Fruit fly (Drosophila melanogaster) whole organism, embryonic: ENCODE data around the gene Tnpo-SR.

Experiments
- Atf3 ChIP-seq: fragments of 200-800 bp; sonication (Bioruptor generic); optimal IDR thresholded peaks from 3 replicates; lab custom pipeline; 2016; ENCODE audit warnings: missing biosample characterization, missing genetic modification characterization
- Bteb2 ChIP-seq: fragments of 200-800 bp; sonication (Bioruptor generic); optimal IDR thresholded peaks from 2 replicates; lab custom pipeline; 2016; ENCODE audit warnings: missing biosample characterization, missing genetic modification characterization
- CG11456 ChIP-seq: fragments of 200-800 bp; sonication (Bioruptor generic); IDR thresholded peaks from 3 replicates; pipeline ENCODE4 v1.3.6; 2022; ENCODE audit warnings: missing biosample characterization, missing genetic modification characterization
- CG11504 ChIP-seq: fragments of 200-800 bp; sonication (Bioruptor generic); optimal IDR thresholded peaks from 3 replicates; lab custom pipeline; 2019; ENCODE audit warnings: missing biosample characterization, mild to moderate bottlenecking, missing genetic modification characterization, moderate library complexity
- CG12071 ChIP-seq: fragments of 200-800 bp; sonication (Bioruptor generic); optimal IDR thresholded peaks from 3 replicates; lab custom pipeline; 2018; ENCODE audit warnings: missing biosample characterization, mild to moderate bottlenecking, missing genetic modification characterization
- CG14441 ChIP-seq: fragments of 200-800 bp; sonication (Bioruptor generic); IDR thresholded peaks from 2 replicates; pipeline ENCODE4 v1.3.6; 2022; ENCODE audit warnings: missing biosample characterization, missing genetic modification characterization
- CG1647 ChIP-seq: fragments of 200-800 bp; sonication (Bioruptor generic); optimal IDR thresholded peaks from 3 replicates; lab custom pipeline; 2016; ENCODE audit warnings: missing biosample characterization, missing genetic modification characterization
- CG16779 ChIP-seq: fragments of 200-800 bp; sonication (Bioruptor generic); IDR thresholded peaks from 2 replicates; pipeline ENCODE4 v1.3.6; 2022; ENCODE audit warnings: missing biosample characterization, missing genetic modification characterization
- CG16863 ChIP-seq: fragments of 200-800 bp; sonication (Bioruptor generic); optimal IDR thresholded peaks from 3 replicates; lab custom pipeline; 2016; ENCODE audit warnings: missing biosample characterization, missing genetic modification characterization
- CG17186 ChIP-seq: fragments of 200-800 bp; sonication (Bioruptor generic); optimal IDR thresholded peaks from 3 replicates; lab custom pipeline; 2017; ENCODE audit warnings: missing biosample characterization, missing genetic modification reagents, missing genetic modification characterization
- CG2116 ChIP-seq: fragments of 200-800 bp; sonication (Bioruptor generic); optimal IDR thresholded peaks from 3 replicates; lab custom pipeline; 2018; ENCODE audit warnings: missing biosample characterization, mild to moderate bottlenecking, missing genetic modification characterization
- CG31365 ChIP-seq: fragments of 200-800 bp; sonication (Bioruptor generic); optimal IDR thresholded peaks from 2 replicates; lab custom pipeline; 2018; ENCODE audit warnings: missing biosample characterization, mild to moderate bottlenecking, missing genetic modification characterization
- CG43689 ChIP-seq: fragments of 200-800 bp; sonication (Bioruptor generic); IDR thresholded peaks from 2 replicates; pipeline ENCODE4 v1.3.6; 2022; ENCODE audit warnings: missing biosample characterization, missing genetic modification characterization
- CG4707 ChIP-seq: fragments of 200-800 bp; sonication (Bioruptor generic); optimal IDR thresholded peaks from 2 replicates; lab custom pipeline; 2018; ENCODE audit warnings: missing biosample characterization, mild to moderate bottlenecking, missing genetic modification characterization, moderate library complexity
- CG6175 ChIP-seq: fragments of 200-800 bp; sonication (Bioruptor generic); IDR thresholded peaks from 3 replicates; pipeline ENCODE4 v1.3.6; 2022; ENCODE audit warnings: missing biosample characterization, missing genetic modification characterization
- CG7357 ChIP-seq: fragments of 200-800 bp; sonication (Bioruptor generic); IDR thresholded peaks from 3 replicates; pipeline ENCODE4 v1.3.6; 2022; ENCODE audit warnings: missing biosample characterization, missing genetic modification characterization
- CG7556 ChIP-seq: fragments of 200-800 bp; sonication (Bioruptor generic); optimal IDR thresholded peaks from 2 replicates; lab custom pipeline; 2017; ENCODE audit warnings: missing biosample characterization, mild to moderate bottlenecking, missing genetic modification characterization
- CG8765 ChIP-seq: fragments of 200-800 bp; sonication (Bioruptor generic); IDR thresholded peaks from 2 replicates; pipeline ENCODE4 v1.3.6; 2022; ENCODE audit warnings: missing biosample characterization, missing genetic modification characterization
- CTCF ChIP-seq: fragments of 200-800 bp; sonication (Bioruptor generic); optimal IDR thresholded peaks from 2 replicates; lab custom pipeline; 2017; ENCODE audit warnings: missing biosample characterization, mild to moderate bottlenecking, missing genetic modification characterization, moderate library complexity
- CrebB ChIP-seq: fragments of 200-800 bp; sonication (Bioruptor generic); optimal IDR thresholded peaks from 3 replicates; lab custom pipeline; 2018; ENCODE audit warnings: missing biosample characterization, mild to moderate bottlenecking, missing genetic modification characterization
- Dbx ChIP-seq: fragments of 200-800 bp; sonication (Bioruptor generic); IDR thresholded peaks from 3 replicates; pipeline ENCODE4 v1.3.6; 2022; ENCODE audit warnings: missing biosample characterization, missing genetic modification characterization
- Dref ChIP-seq: fragments of 200-800 bp; sonication (Bioruptor generic); IDR thresholded peaks from 2 replicates; pipeline ENCODE4 v1.3.6; 2022; ENCODE audit warnings: missing biosample characterization, missing genetic modification characterization
- Fer1 ChIP-seq: fragments of 200-800 bp; sonication (Bioruptor generic); optimal IDR thresholded peaks from 2 replicates; lab custom pipeline; 2017; ENCODE audit warnings: missing biosample characterization, mild to moderate bottlenecking, missing genetic modification characterization
- HHEX ChIP-seq: fragments of 200-800 bp; sonication (Bioruptor generic); optimal IDR thresholded peaks from 3 replicates; lab custom pipeline; 2017; ENCODE audit warnings: missing biosample characterization, mild to moderate bottlenecking, missing genetic modification characterization, missing genetic modification reagents
- Hand ChIP-seq: fragments of 200-800 bp; sonication (Bioruptor generic); optimal IDR thresholded peaks from 2 replicates; lab custom pipeline; 2017; ENCODE audit warnings: mild to moderate bottlenecking, missing biosample characterization, missing genetic modification reagents, missing genetic modification characterization
- Mad ChIP-seq: fragments of 200-800 bp; sonication (Bioruptor generic); optimal IDR thresholded peaks from 2 replicates; lab custom pipeline; 2016; ENCODE audit warnings: missing biosample characterization, missing genetic modification characterization
- PHDP ChIP-seq: fragments of 200-800 bp; sonication (Bioruptor generic); optimal IDR thresholded peaks from 3 replicates; lab custom pipeline; 2018; ENCODE audit warnings: missing biosample characterization, mild to moderate bottlenecking, missing genetic modification characterization, moderate library complexity
- Six4 ChIP-seq: fragments of 200-800 bp; sonication (Bioruptor generic); optimal IDR thresholded peaks from 2 replicates; lab custom pipeline; 2016; ENCODE audit warnings: missing biosample characterization, missing genetic modification characterization
- Ssrp ChIP-seq: fragments of 200-800 bp; sonication (Bioruptor generic); optimal IDR thresholded peaks from 2 replicates; lab custom pipeline; 2018; ENCODE audit warnings: missing biosample characterization, mild to moderate bottlenecking, missing genetic modification characterization, moderate library complexity
- TFAM ChIP-seq: fragments of 200-800 bp; sonication (Bioruptor generic); optimal IDR thresholded peaks from 2 replicates; lab custom pipeline; 2017; ENCODE audit warnings: missing biosample characterization, missing genetic modification characterization, inconsistent platforms
- Vsx1 ChIP-seq: fragments of 200-800 bp; sonication (Bioruptor generic); optimal IDR thresholded peaks from 2 replicates; lab custom pipeline; 2017; ENCODE audit warnings: missing biosample characterization, mild to moderate bottlenecking, missing genetic modification characterization, missing genetic modification reagents
- chn ChIP-seq: fragments of 200-800 bp; sonication (Bioruptor generic); optimal IDR thresholded peaks from 2 replicates; lab custom pipeline; 2016; ENCODE audit warnings: missing biosample characterization, missing genetic modification characterization
- gfzf ChIP-seq: fragments of 200-800 bp; sonication (Bioruptor generic); optimal IDR thresholded peaks from 2 replicates; lab custom pipeline; 2016; ENCODE audit warnings: missing biosample characterization, mild to moderate bottlenecking, missing genetic modification characterization, moderate library complexity
- hbn ChIP-seq: fragments of 200-800 bp; sonication (Bioruptor generic); IDR thresholded peaks from 2 replicates; pipeline ENCODE4 v1.3.6; 2022; ENCODE audit warnings: missing biosample characterization, missing genetic modification characterization; ENCODE audit not compliant: partially characterized antibody
- hth ChIP-seq: fragments of >200 bp; optimal IDR thresholded peaks from 2 replicates; lab custom pipeline; 2017; ENCODE audit warnings: inconsistent platforms
- kah ChIP-seq: fragments of 200-800 bp; sonication (Bioruptor generic); optimal IDR thresholded peaks from 2 replicates; lab custom pipeline; 2018; ENCODE audit warnings: missing biosample characterization, mild to moderate bottlenecking, missing genetic modification characterization
- nau ChIP-seq: fragments of 200-800 bp; sonication (Bioruptor generic); optimal IDR thresholded peaks from 3 replicates; lab custom pipeline; 2017; ENCODE audit warnings: missing biosample characterization, mild to moderate bottlenecking, missing genetic modification characterization, missing genetic modification reagents
- nerfin-1 ChIP-seq: fragments of 200-800 bp; sonication (Bioruptor generic); optimal IDR thresholded peaks from 3 replicates; lab custom pipeline; 2019; ENCODE audit warnings: missing biosample characterization, mild to moderate bottlenecking, missing genetic modification characterization, moderate library complexity
- otp ChIP-seq: fragments of 200-800 bp; sonication (Bioruptor generic); IDR thresholded peaks from 3 replicates; pipeline ENCODE4, ENCODE4 v1.3.6; 2022; ENCODE audit warnings: missing biosample characterization, missing genetic modification characterization
- pan ChIP-seq, 4 experiments: fragments of >200 bp in 3 of 4; fragments of 200-800 bp in 1 of 4; sonication (Bioruptor generic) in 1 of 4; optimal IDR thresholded peaks in 3 of 4; IDR thresholded peaks in 1 of 4; 2 replicates each; pipeline versions ENCODE4 v1.3.6 to Lab custom; 2017 to 2022; ENCODE audit warnings: missing biosample characterization in 2 of 4, missing genetic modification characterization in 2 of 4, mixed read lengths in 1 of 4
- pfk ChIP-seq: fragments of 200-800 bp; sonication (Bioruptor generic); optimal IDR thresholded peaks from 2 replicates; lab custom pipeline; 2018; ENCODE audit warnings: missing biosample characterization, mild to moderate bottlenecking, missing genetic modification characterization, moderate library complexity
- pita ChIP-seq: fragments of 200-800 bp; sonication (Bioruptor generic); optimal IDR thresholded peaks from 2 replicates; lab custom pipeline; 2017; ENCODE audit warnings: missing biosample characterization, mild to moderate bottlenecking, missing genetic modification characterization
- pum ChIP-seq: fragments of 200-800 bp; sonication (Bioruptor generic); optimal IDR thresholded peaks from 2 replicates; lab custom pipeline; 2016; ENCODE audit warnings: missing biosample characterization, missing genetic modification characterization
- sens-2 ChIP-seq: fragments of 200-800 bp; sonication (Bioruptor generic); IDR thresholded peaks from 2 replicates; pipeline ENCODE4 v1.3.6; 2022; ENCODE audit warnings: missing biosample characterization, missing genetic modification characterization
- sug ChIP-seq: fragments of 200-800 bp; optimal IDR thresholded peaks from 2 replicates; lab custom pipeline; 2019; ENCODE audit warnings: missing biosample characterization, mild to moderate bottlenecking, missing genetic modification characterization, moderate library complexity
- tin ChIP-seq: fragments of 200-800 bp; sonication (Bioruptor generic); optimal IDR thresholded peaks from 3 replicates; lab custom pipeline; 2016; ENCODE audit warnings: missing biosample characterization, missing genetic modification characterization
- unc-4 ChIP-seq: fragments of 200-800 bp; sonication (Bioruptor generic); IDR thresholded peaks from 2 replicates; pipeline ENCODE4 v1.3.6; 2022; ENCODE audit warnings: missing biosample characterization, missing genetic modification characterization; ENCODE audit not compliant: partially characterized antibody
- vfl ChIP-seq: fragments of 200-800 bp; sonication (Bioruptor generic); optimal IDR thresholded peaks from 2 replicates; lab custom pipeline; 2016; ENCODE audit warnings: missing biosample characterization, missing genetic modification characterization
- wek ChIP-seq: fragments of 200-800 bp; sonication (Bioruptor generic); optimal IDR thresholded peaks from 3 replicates; lab custom pipeline; 2018; ENCODE audit warnings: missing biosample characterization, mild to moderate bottlenecking, missing genetic modification characterization, moderate library complexity
- wor ChIP-seq: fragments of 200-800 bp; sonication (Bioruptor generic); IDR thresholded peaks from 2 replicates; pipeline ENCODE4 v1.3.6; 2022; ENCODE audit warnings: missing biosample characterization, missing genetic modification characterization

Tnpo-SR gene

DNA sequence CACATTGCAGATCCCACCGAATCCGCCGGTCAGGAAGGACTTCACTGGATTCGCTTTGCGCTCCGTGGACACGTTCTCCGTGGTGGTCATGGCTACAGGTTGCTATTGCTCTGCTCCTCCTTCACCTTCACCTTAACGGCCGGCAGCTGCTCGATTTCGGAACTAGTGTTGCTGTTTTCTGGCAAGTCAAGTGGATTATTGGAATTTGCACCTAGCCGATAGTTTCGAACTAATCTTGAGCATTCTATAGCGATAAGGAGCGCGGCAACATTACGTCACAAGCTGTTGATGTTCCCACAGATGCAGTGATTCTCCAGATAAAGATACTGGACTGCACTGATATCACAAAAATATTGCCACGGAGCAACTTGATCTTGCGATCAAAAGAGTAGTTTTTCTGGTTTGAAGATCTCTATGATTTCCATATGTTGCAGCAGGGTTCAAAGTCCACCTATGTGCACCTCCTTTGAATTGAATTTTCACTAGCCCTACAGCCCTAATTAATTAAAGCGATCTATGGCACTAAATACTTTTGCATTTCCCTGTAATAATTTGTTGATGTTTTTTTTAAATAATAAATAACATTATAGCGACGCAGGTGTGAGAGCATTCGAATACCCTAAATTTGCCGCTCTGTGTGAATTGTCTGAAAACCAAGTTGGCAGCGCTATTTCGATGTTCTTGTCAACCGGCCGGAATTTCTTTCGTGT is 9.9 kb downstream of the Tnpo-SR start, which contains the start of the genes colt and HINT1 (continued):
- TF ChIP-seq TFAM (GFP tag; lab: Kevin White, UChicago) = no peak
- no peak for TF ChIP-seq Bteb2 (GFP tag; lab: Kevin White, UChicago)
- TF ChIP-seq vfl (GFP tag; lab: Kevin White, UChicago) = no peak
- no peak for TF ChIP-seq Hand (GFP tag; lab: Kevin White, UChicago)
- no peak for TF ChIP-seq hth (lab: Kevin White, UChicago)
- TF ChIP-seq pum (GFP tag; lab: Kevin White, UChicago) = no peak
- TF ChIP-seq CG7556 (GFP tag; lab: Kevin White, UChicago) = no peak
- TF ChIP-seq CG11456 (GFP tag; lab: Robert Waterston, UW) = no peak
- no peak for TF ChIP-seq CG12071 (GFP tag; lab: Kevin White, UChicago)
- TF ChIP-seq CG4707 (GFP tag; lab: Kevin White, UChicago) = no peak
- TF ChIP-seq kah = peak; percentile 23
- TF ChIP-seq CTCF (GFP tag; lab: Kevin White, UChicago) = peak; percentile 54
- TF ChIP-seq CG43689 (GFP tag; lab: Robert Waterston, UW) = no peak
- no peak for TF ChIP-seq tin
- TF ChIP-seq CG11504 (tag; lab: Kevin White, UChicago) = peak; percentile 50
- peak; percentile 91 for TF ChIP-seq gfzf (GFP tag; lab: Kevin White, UChicago)
- peak; percentile 41 for TF ChIP-seq sug (tag; lab: Kevin White, UChicago)
- no peak for TF ChIP-seq HHEX (GFP tag; lab: Kevin White, UChicago)
- TF ChIP-seq pan (optimal IDR thresholded peaks at IDR 0.05; lab: Kevin White, UChicago) = no peak
- no peak for TF ChIP-seq pan (GFP tag; optimal IDR thresholded peaks at IDR 0.05 in 1 of 2, IDR thresholded peaks at IDR 0.05 in 1 of 2)
- TF ChIP-seq sens-2 (GFP tag; lab: Robert Waterston, UW) = no peak
- TF ChIP-seq Fer1 (GFP tag; lab: Kevin White, UChicago) = peak; percentile 32
- no peak for TF ChIP-seq CG16779 (GFP tag; lab: Robert Waterston, UW)
- no peak for TF ChIP-seq CG31365 (tag; lab: Kevin White, UChicago)
- peak; percentile 37; the same call in 1 of the 2 replicates for TF ChIP-seq CG14441
- no peak for TF ChIP-seq pfk (GFP tag; lab: Kevin White, UChicago)
- no peak for TF ChIP-seq CrebB (tag; lab: Kevin White, UChicago)
- TF ChIP-seq CG6175 (GFP tag; lab: Robert Waterston, UW) = no peak
- TF ChIP-seq Six4 (GFP tag; lab: Kevin White, UChicago) = no peak
- TF ChIP-seq CG1647 (GFP tag; lab: Kevin White, UChicago) = no peak
- TF ChIP-seq Dbx (GFP tag; lab: Robert Waterston, UW) = peak; percentile 28; the same call in 1 of the 3 replicates
- no peak for TF ChIP-seq Mad
- peak; percentile 59 for TF ChIP-seq Vsx1 (GFP tag; lab: Kevin White, UChicago)
- peak; percentile 82 for TF ChIP-seq wek (GFP tag; lab: Kevin White, UChicago)
- TF ChIP-seq CG8765 (GFP tag; lab: Robert Waterston, UW) = no peak
- no peak for TF ChIP-seq otp (GFP tag; lab: Robert Waterston, UW)
- TF ChIP-seq wor (GFP tag; lab: Robert Waterston, UW) = no peak
- TF ChIP-seq CG16863 (GFP tag; lab: Kevin White, UChicago) = no peak
- TF ChIP-seq PHDP (tag; lab: Kevin White, UChicago) = peak; percentile 17
- peak; percentile 56 for TF ChIP-seq nerfin-1 (tag; lab: Kevin White, UChicago)
- TF ChIP-seq Ssrp (tag; lab: Kevin White, UChicago) = no peak
- TF ChIP-seq nau (GFP tag; lab: Kevin White, UChicago) = no peak
- peak; percentile 44 for TF ChIP-seq unc-4
- no peak for TF ChIP-seq pita (GFP tag; lab: Kevin White, UChicago)
- TF ChIP-seq chn (GFP tag; lab: Kevin White, UChicago) = no peak
- TF ChIP-seq CG2116 = peak; percentile 57
- TF ChIP-seq hbn (GFP tag; lab: Robert Waterston, UW) = no peak
- TF ChIP-seq Dref (GFP tag; lab: Robert Waterston, UW) = peak; percentile 39
- peak; percentile 45 for TF ChIP-seq CG17186
- no peak for TF ChIP-seq Atf3 (GFP tag; lab: Kevin White, UChicago)
- TF ChIP-seq CG7357 = no peak
